Worm (Caenorhabditis elegans) whole organism, L1 larva: Measurements from ENCODE around the gene nlp-68.

Experiments
- F16B12.6 ChIP-seq: fragments of 150-350 bp; optimal IDR thresholded peaks from 2 replicates; lab custom pipeline; 2014; ENCODE audit warnings: missing biosample characterization, missing genetic modification characterization
- alr-1 ChIP-seq: fragments of 200-800 bp; sonication (Bioruptor generic); optimal IDR thresholded peaks from 2 replicates; lab custom pipeline; 2018; ENCODE audit warnings: borderline replicate concordance, mild to moderate bottlenecking, missing genetic modification characterization, missing compliant biosample characterization
- aly-2 ChIP-seq: fragments of 150-350 bp; optimal IDR thresholded peaks from 2 replicates; lab custom pipeline; 2014; ENCODE audit warnings: missing biosample characterization, missing genetic modification characterization
- ama-1 ChIP-seq: fragments of 150-350 bp; optimal IDR thresholded peaks from 2 replicates; lab custom pipeline; 2014
- egl-13 ChIP-seq: sonication (generic microtip); optimal IDR thresholded peaks from 2 replicates; lab custom pipeline; 2016; ENCODE audit warnings: missing genotype, missing genetic modification reagents, missing genetic modification characterization, missing compliant biosample characterization
- elt-3 ChIP-seq, 6 experiments: fragments of 150-350 bp in 1 of 6; sonication (generic microtip); optimal IDR thresholded peaks; 2 replicates each; lab custom pipeline; 2017 to 2018; ENCODE audit warnings: missing biosample characterization in 6 of 6, missing genetic modification characterization in 6 of 6, inconsistent platforms in 1 of 6
- grh-1 ChIP-seq: fragments of 200-800 bp; sonication (Bioruptor generic); IDR thresholded peaks from 2 replicates; pipeline ENCODE4 v1.3.6; 2022; ENCODE audit warnings: missing genetic modification reagents, missing genetic modification characterization, missing compliant biosample characterization
- hlh-17 ChIP-seq: fragments of 200-800 bp; sonication (Bioruptor generic); optimal IDR thresholded peaks from 2 replicates; lab custom pipeline; 2018; ENCODE audit warnings: missing genetic modification characterization, mild to moderate bottlenecking, missing compliant biosample characterization, moderate library complexity, borderline replicate concordance
- nhr-28 ChIP-seq: fragments of 150-350 bp; optimal IDR thresholded peaks from 2 replicates; lab custom pipeline; 2014; ENCODE audit warnings: missing biosample characterization, missing genetic modification characterization
- snpc-4 ChIP-seq: fragments of 150-350 bp; optimal IDR thresholded peaks from 2 replicates; lab custom pipeline; 2014; ENCODE audit warnings: missing biosample characterization, missing genetic modification characterization
- zag-1 ChIP-seq: fragments of 150-350 bp; optimal IDR thresholded peaks from 2 replicates; lab custom pipeline; 2014; ENCODE audit warnings: missing biosample characterization, missing genetic modification characterization
- zip-4 ChIP-seq: fragments of 200-800 bp; sonication (Bioruptor generic); optimal IDR thresholded peaks from 2 replicates; lab custom pipeline; 2018; ENCODE audit warnings: mild to moderate bottlenecking, missing genetic modification characterization, moderate library complexity, missing compliant biosample characterization
- ztf-4 ChIP-seq: fragments of 150-350 bp; optimal IDR thresholded peaks from 2 replicates; lab custom pipeline; 2014; ENCODE audit warnings: missing biosample characterization, missing genetic modification characterization

DNA sequence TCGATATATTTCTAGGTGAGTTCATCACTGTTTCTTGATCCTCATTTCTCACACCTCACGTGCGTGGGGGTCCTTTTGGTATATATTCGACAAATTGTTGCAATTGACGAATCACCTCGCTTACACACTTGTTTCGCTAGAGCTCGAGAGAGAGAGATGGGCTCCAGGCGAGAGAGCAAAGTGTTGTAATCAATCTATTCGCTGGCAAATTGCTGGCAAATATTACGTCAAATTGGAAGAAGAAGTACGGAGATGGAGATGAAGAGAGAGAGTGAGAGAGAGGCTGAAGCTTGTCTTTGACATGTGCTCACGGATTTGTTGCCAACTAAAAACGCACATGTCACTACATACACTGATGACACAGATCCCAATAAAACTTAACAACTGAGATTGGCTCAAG is 13.0 kb downstream of the nlp-68 start:
- TF ChIP-seq alr-1 (no peak), snpc-4 (tag; lab: Kevin White, UChicago) (no peak), egl-13 (no peak), aly-2 (no peak), nhr-28 (tag; lab: Kevin White, UChicago) (no peak), hlh-17 (GFP tag; lab: Kevin White, UChicago) (no peak), zag-1 (tag; lab: Kevin White, UChicago) (no peak), grh-1 (GFP tag; lab: Robert Waterston, UW) (no peak), elt-3 (tag; optimal IDR thresholded peaks at IDR 0.05; lab: Kevin White, UChicago) (no peak), F16B12.6 (tag; lab: Kevin White, UChicago) (no peak), ztf-4 (no peak), ama-1 (no peak), zip-4 (GFP tag; lab: Kevin White, UChicago) (no peak)
